Fruit fly (Drosophila melanogaster) whole organism, embryonic: Measurements from ENCODE around the gene Reg-2.

Source experiments
- Aef1 ChIP-seq: fragments of 200-800 bp; sonication (Bioruptor generic); IDR thresholded peaks from 3 replicates; pipeline ENCODE4 v1.3.6; 2022; ENCODE audit warnings: missing biosample characterization, missing genetic modification characterization
- CG10654 ChIP-seq: fragments of 200-800 bp; sonication (Bioruptor generic); optimal IDR thresholded peaks from 2 replicates; lab custom pipeline; 2016; ENCODE audit warnings: missing biosample characterization, missing genetic modification characterization
- CG12071 ChIP-seq: fragments of 200-800 bp; sonication (Bioruptor generic); optimal IDR thresholded peaks from 3 replicates; lab custom pipeline; 2018; ENCODE audit warnings: missing biosample characterization, mild to moderate bottlenecking, missing genetic modification characterization
- CG15479 ChIP-seq: fragments of 200-800 bp; sonication (Bioruptor generic); optimal IDR thresholded peaks from 3 replicates; lab custom pipeline; 2019; ENCODE audit warnings: missing biosample characterization, mild to moderate bottlenecking, missing genetic modification characterization, moderate library complexity
- CG17328 ChIP-seq: fragments of 200-800 bp; sonication (Bioruptor generic); IDR thresholded peaks from 2 replicates; pipeline ENCODE4 v1.3.6; 2022; ENCODE audit warnings: missing biosample characterization, missing genetic modification characterization
- CG17612 ChIP-seq: fragments of 200-800 bp; sonication (Bioruptor generic); IDR thresholded peaks from 2 replicates; pipeline ENCODE4 v1.3.6; 2022; ENCODE audit warnings: missing biosample characterization, missing genetic modification characterization
- CG17829 ChIP-seq: fragments of 200-800 bp; optimal IDR thresholded peaks from 2 replicates; lab custom pipeline; 2019; ENCODE audit warnings: missing biosample characterization, mild to moderate bottlenecking, missing genetic modification characterization, moderate library complexity
- CG17912 ChIP-seq: fragments of 200-800 bp; sonication (Bioruptor generic); optimal IDR thresholded peaks from 2 replicates; lab custom pipeline; 2018; ENCODE audit warnings: missing biosample characterization, mild to moderate bottlenecking, missing genetic modification characterization
- CG18011 ChIP-seq: fragments of 200-800 bp; sonication (Bioruptor generic); optimal IDR thresholded peaks from 2 replicates; lab custom pipeline; 2017; ENCODE audit warnings: missing biosample characterization, missing genetic modification characterization, mild to moderate bottlenecking, moderate library complexity, missing genotype
- CG18619 ChIP-seq: fragments of 200-800 bp; sonication (Bioruptor generic); optimal IDR thresholded peaks from 3 replicates; lab custom pipeline; 2017; ENCODE audit warnings: missing biosample characterization, mild to moderate bottlenecking, missing genetic modification characterization
- CG2678 ChIP-seq: fragments of 200-800 bp; sonication (Bioruptor generic); optimal IDR thresholded peaks from 3 replicates; lab custom pipeline; 2019; ENCODE audit warnings: missing biosample characterization, mild to moderate bottlenecking, missing genetic modification characterization, moderate library complexity
- CG30431 ChIP-seq: fragments of 200-800 bp; sonication (Bioruptor generic); optimal IDR thresholded peaks from 2 replicates; lab custom pipeline; 2017; ENCODE audit warnings: missing biosample characterization, missing genetic modification characterization
- CG32532 ChIP-seq: fragments of 200-800 bp; sonication (Bioruptor generic); IDR thresholded peaks from 2 replicates; pipeline ENCODE4 v1.3.6; 2022; ENCODE audit warnings: missing biosample characterization, missing genetic modification characterization
- CG3847 ChIP-seq: fragments of 200-800 bp; sonication (Bioruptor generic); IDR thresholded peaks from 2 replicates; pipeline ENCODE4 v1.3.6; 2022; ENCODE audit warnings: missing biosample characterization, missing genetic modification characterization
- CG4404 ChIP-seq: fragments of 200-800 bp; sonication (Bioruptor generic); IDR thresholded peaks from 2 replicates; pipeline ENCODE4 v1.3.6; 2022; ENCODE audit warnings: missing biosample characterization, missing genetic modification characterization
- CG4424 ChIP-seq: fragments of 200-800 bp; sonication (Bioruptor generic); optimal IDR thresholded peaks from 3 replicates; lab custom pipeline; 2016; ENCODE audit warnings: missing biosample characterization, missing genetic modification characterization
- CG6254 ChIP-seq: fragments of 200-800 bp; sonication (Bioruptor generic); optimal IDR thresholded peaks from 3 replicates; lab custom pipeline; 2017; ENCODE audit warnings: mild to moderate bottlenecking, missing biosample characterization, missing genetic modification reagents, missing genetic modification characterization
- CG7786 ChIP-seq: fragments of 200-800 bp; sonication (Bioruptor generic); optimal IDR thresholded peaks from 2 replicates; lab custom pipeline; 2016; ENCODE audit warnings: missing biosample characterization, missing genetic modification characterization
- CG9797 ChIP-seq: fragments of 200-800 bp; sonication (Bioruptor generic); optimal IDR thresholded peaks from 3 replicates; lab custom pipeline; 2018; ENCODE audit warnings: missing biosample characterization, mild to moderate bottlenecking, missing genetic modification characterization
- CG9932 ChIP-seq: fragments of 200-800 bp; sonication (Bioruptor generic); IDR thresholded peaks from 2 replicates; pipeline ENCODE4 v1.3.6; 2022; ENCODE audit warnings: missing biosample characterization, missing genetic modification characterization
- D19A ChIP-seq: fragments of 200-800 bp; optimal IDR thresholded peaks from 3 replicates; lab custom pipeline; 2019; ENCODE audit warnings: missing biosample characterization, mild to moderate bottlenecking, missing genetic modification characterization, moderate library complexity
- Dref ChIP-seq: fragments of 200-800 bp; sonication (Bioruptor generic); IDR thresholded peaks from 2 replicates; pipeline ENCODE4 v1.3.6; 2022; ENCODE audit warnings: missing biosample characterization, missing genetic modification characterization
- Fer3 ChIP-seq: fragments of 200-800 bp; sonication (Bioruptor generic); optimal IDR thresholded peaks from 2 replicates; lab custom pipeline; 2018; ENCODE audit warnings: missing biosample characterization, mild to moderate bottlenecking, missing genetic modification characterization, moderate library complexity
- Hr78 ChIP-seq, 2 experiments: fragments of 200-800 bp in 1 of 2; fragments of >200 bp in 1 of 2; sonication (Bioruptor generic) in 1 of 2; optimal IDR thresholded peaks; 2 replicates each; lab custom pipeline; 2017 to 2019; ENCODE audit warnings: missing biosample characterization in 2 of 2, missing genetic modification characterization in 2 of 2, mild to moderate bottlenecking in 1 of 2, moderate library complexity in 1 of 2
- Mes4 ChIP-seq: fragments of 200-800 bp; sonication (Bioruptor generic); optimal IDR thresholded peaks from 2 replicates; lab custom pipeline; 2016; ENCODE audit warnings: missing biosample characterization, missing genetic modification characterization
- Myb ChIP-seq: fragments of 200-800 bp; sonication (Bioruptor generic); optimal IDR thresholded peaks from 2 replicates; lab custom pipeline; 2016; ENCODE audit warnings: missing biosample characterization, missing genetic modification characterization
- Neu2 ChIP-seq: fragments of 200-800 bp; sonication (Bioruptor generic); optimal IDR thresholded peaks from 3 replicates; lab custom pipeline; 2016; ENCODE audit warnings: missing biosample characterization, missing genetic modification characterization, borderline replicate concordance
- Side ChIP-seq: fragments of 200-800 bp; sonication (Bioruptor generic); optimal IDR thresholded peaks from 2 replicates; lab custom pipeline; 2016; ENCODE audit warnings: missing biosample characterization, missing genetic modification characterization
- TFAM ChIP-seq: fragments of 200-800 bp; sonication (Bioruptor generic); optimal IDR thresholded peaks from 2 replicates; lab custom pipeline; 2017; ENCODE audit warnings: missing biosample characterization, missing genetic modification characterization, inconsistent platforms
- amos ChIP-seq: fragments of 200-800 bp; sonication (Bioruptor generic); IDR thresholded peaks from 2 replicates; pipeline ENCODE4 v1.3.6; 2022; ENCODE audit warnings: missing biosample characterization, missing genetic modification characterization; ENCODE audit not compliant: partially characterized antibody
- chn ChIP-seq: fragments of 200-800 bp; sonication (Bioruptor generic); optimal IDR thresholded peaks from 2 replicates; lab custom pipeline; 2016; ENCODE audit warnings: missing biosample characterization, missing genetic modification characterization
- crp ChIP-seq, 2 experiments: fragments of 200-800 bp; sonication (Bioruptor generic); optimal IDR thresholded peaks; 2 replicates in 1 of 2; 3 replicates in 1 of 2; lab custom pipeline; 2017; ENCODE audit warnings: missing biosample characterization in 2 of 2, missing genetic modification characterization in 2 of 2, mild to moderate bottlenecking in 1 of 2, moderate library complexity in 1 of 2
- danr ChIP-seq: fragments of 200-800 bp; sonication (Bioruptor generic); IDR thresholded peaks from 2 replicates; pipeline ENCODE4 v1.3.6; 2022; ENCODE audit warnings: missing biosample characterization, missing genetic modification characterization
- dati ChIP-seq: fragments of 200-800 bp; sonication (Bioruptor generic); IDR thresholded peaks from 2 replicates; pipeline ENCODE4 v1.3.6; 2022; ENCODE audit warnings: missing biosample characterization, missing genetic modification characterization
- gt ChIP-seq: fragments of 200-800 bp; sonication (Bioruptor generic); IDR thresholded peaks from 2 replicates; pipeline ENCODE4 v1.3.6; 2022; ENCODE audit warnings: missing biosample characterization, missing genetic modification characterization
- hbn ChIP-seq: fragments of 200-800 bp; sonication (Bioruptor generic); IDR thresholded peaks from 2 replicates; pipeline ENCODE4 v1.3.6; 2022; ENCODE audit warnings: missing biosample characterization, missing genetic modification characterization; ENCODE audit not compliant: partially characterized antibody
- hth ChIP-seq: fragments of >200 bp; optimal IDR thresholded peaks from 2 replicates; lab custom pipeline; 2017; ENCODE audit warnings: inconsistent platforms
- inv ChIP-seq: fragments of 200-800 bp; sonication (Bioruptor generic); IDR thresholded peaks from 2 replicates; pipeline ENCODE4 v1.3.6; 2022; ENCODE audit warnings: missing biosample characterization, missing genetic modification characterization; ENCODE audit not compliant: partially characterized antibody
- jing ChIP-seq: fragments of 200-800 bp; sonication (Bioruptor generic); optimal IDR thresholded peaks from 2 replicates; lab custom pipeline; 2018; ENCODE audit warnings: missing biosample characterization, mild to moderate bottlenecking, missing genetic modification characterization
- kay ChIP-seq: fragments of 200-800 bp; sonication (Bioruptor generic); optimal IDR thresholded peaks from 2 replicates; lab custom pipeline; 2016; ENCODE audit warnings: missing biosample characterization, missing genetic modification characterization
- kni ChIP-seq: fragments of 200-800 bp; sonication (Bioruptor generic); optimal IDR thresholded peaks from 3 replicates; lab custom pipeline; 2017; ENCODE audit warnings: mild to moderate bottlenecking, missing biosample characterization, missing genetic modification reagents, missing genetic modification characterization
- nerfin-2 ChIP-seq: fragments of 200-800 bp; sonication (Bioruptor generic); IDR thresholded peaks from 2 replicates; pipeline ENCODE4 v1.3.6; 2022; ENCODE audit warnings: missing biosample characterization, missing genetic modification characterization; ENCODE audit not compliant: partially characterized antibody
- schlank ChIP-seq: fragments of 200-800 bp; sonication (Bioruptor generic); optimal IDR thresholded peaks from 2 replicates; lab custom pipeline; 2018; ENCODE audit warnings: missing biosample characterization, mild to moderate bottlenecking, missing genetic modification characterization
- scrt ChIP-seq: fragments of 200-800 bp; sonication (Bioruptor generic); optimal IDR thresholded peaks from 2 replicates; lab custom pipeline; 2018; ENCODE audit warnings: missing biosample characterization, mild to moderate bottlenecking, missing genetic modification characterization, moderate library complexity
- sens ChIP-seq: fragments of 200-800 bp; sonication (Bioruptor generic); peaks from one replicate; lab custom pipeline; 2016; ENCODE audit warnings: missing biosample characterization, missing genetic modification characterization
- toy ChIP-seq: fragments of 200-800 bp; sonication (Bioruptor generic); IDR thresholded peaks from 2 replicates; pipeline ENCODE4 v1.3.6; 2022; ENCODE audit warnings: missing biosample characterization, missing genetic modification characterization
- z ChIP-seq: fragments of 200-800 bp; sonication (Bioruptor generic); IDR thresholded peaks from 3 replicates; pipeline ENCODE4 v1.3.6; 2022; ENCODE audit warnings: missing biosample characterization, missing genetic modification characterization
- zf30C ChIP-seq: fragments of 200-800 bp; sonication (Bioruptor generic); optimal IDR thresholded peaks from 3 replicates; lab custom pipeline; 2018; ENCODE audit warnings: missing biosample characterization, mild to moderate bottlenecking, missing genetic modification characterization

The Reg-2 gene

dm6 chr3L:611639-612611, 5.6 kb upstream of the Reg-2 start (continued):
- TF ChIP-seq CG9932 (GFP tag; lab: Robert Waterston, UW) (peak; percentile 82), CG17829 (tag; lab: Kevin White, UChicago) (peak; percentile 7), CG10654 (GFP tag; lab: Kevin White, UChicago) (peak; percentile 48), schlank (tag; lab: Kevin White, UChicago) (peak; percentile 60), Neu2 (GFP tag; lab: Kevin White, UChicago) (no peak), CG9797 (GFP tag; lab: Kevin White, UChicago) (no peak), TFAM (GFP tag; lab: Kevin White, UChicago) (no peak), kni (GFP tag; lab: Kevin White, UChicago) (peak; percentile 40), amos (GFP tag; lab: Robert Waterston, UW) (no peak), CG15479 (GFP tag; lab: Kevin White, UChicago) (peak; percentile 38), CG2678 (tag; lab: Kevin White, UChicago) (peak; percentile 75), CG18619 (peak; percentile 71), hth (lab: Kevin White, UChicago) (no peak), CG18011 (GFP tag; lab: Kevin White, UChicago) (peak; percentile 47), CG4424 (GFP tag; lab: Kevin White, UChicago) (peak; percentile 63), kay (GFP tag; lab: Kevin White, UChicago) (peak; percentile 43), CG4404 (GFP tag; lab: Robert Waterston, UW) (peak; percentile 62), toy (GFP tag; lab: Robert Waterston, UW) (peak; percentile 53; the same call in 1 of the 2 replicates), hbn (GFP tag; lab: Robert Waterston, UW) (no peak), Dref (GFP tag; lab: Robert Waterston, UW) (0 out of 2 replicates have a peak, but pooled peaks have one; percentile 34), Side (GFP tag; lab: Kevin White, UChicago) (peak; percentile 42), scrt (GFP tag; lab: Kevin White, UChicago) (peak; percentile 66), CG12071 (GFP tag; lab: Kevin White, UChicago) (peak; percentile 81), CG3847 (peak; percentile 81), crp (GFP tag; optimal IDR thresholded peaks at IDR 0.05; lab: Kevin White, UChicago) (peak in 1 of 2 experiments; percentile 24), jing (GFP tag; lab: Kevin White, UChicago) (no peak), danr (GFP tag; lab: Robert Waterston, UW) (peak; percentile 60), CG6254 (GFP tag; lab: Kevin White, UChicago) (no peak), z (no peak), sens (GFP tag; lab: Kevin White, UChicago) (peak; percentile 83), CG32532 (GFP tag; lab: Robert Waterston, UW) (peak; percentile 82), CG7786 (peak; percentile 39), zf30C (GFP tag; lab: Kevin White, UChicago) (peak; percentile 10), nerfin-2 (GFP tag; lab: Robert Waterston, UW) (no peak), CG17328 (peak; percentile 74), dati (GFP tag; lab: Robert Waterston, UW) (no peak), Aef1 (GFP tag; lab: Robert Waterston, UW) (peak; percentile 73), CG17912 (GFP tag; lab: Kevin White, UChicago) (peak; percentile 84), gt (GFP tag; lab: Robert Waterston, UW) (peak; percentile 47; the same call in 1 of the 2 replicates), Fer3 (tag; lab: Kevin White, UChicago) (peak; percentile 68), Mes4 (GFP tag; lab: Kevin White, UChicago) (peak; percentile 39), chn (peak; percentile 22), CG30431 (GFP tag; lab: Kevin White, UChicago) (peak; percentile 45), Hr78 (GFP tag; optimal IDR thresholded peaks at IDR 0.05; lab: Kevin White, UChicago) (no peak), inv (GFP tag; lab: Robert Waterston, UW) (no peak), D19A (tag; lab: Kevin White, UChicago) (peak; percentile 42), Myb (GFP tag; lab: Kevin White, UChicago) (peak; percentile 38), CG17612 (GFP tag; lab: Robert Waterston, UW) (peak; percentile 60; the same call in 1 of the 2 replicates)
